Worm (Caenorhabditis elegans) whole organism, L4/young adult: ENCODE data around the gene C31E10.11.
"Not testable (repeated sequence)": the region's sequence is repeated elsewhere in the genome, so short reads cannot be mapped to it uniquely, and the experiment has no call there.

ENCODE experiments used
- W03F9.2 ChIP-seq: fragments of 150-350 bp; optimal IDR thresholded peaks from 2 replicates; lab custom pipeline; 2014; ENCODE audit warnings: missing biosample characterization, missing genetic modification characterization
- dao-5 ChIP-seq: sonication (generic microtip); optimal IDR thresholded peaks from 2 replicates; lab custom pipeline; 2016; ENCODE audit warnings: missing genotype, missing genetic modification characterization, moderate library complexity, missing compliant biosample characterization
- him-1 ChIP-seq: sonication (generic microtip); optimal IDR thresholded peaks from 2 replicates; lab custom pipeline; 2016; ENCODE audit warnings: missing genotype, missing genetic modification reagents, missing genetic modification characterization, missing compliant biosample characterization

C31E10.11 gene

DNA sequence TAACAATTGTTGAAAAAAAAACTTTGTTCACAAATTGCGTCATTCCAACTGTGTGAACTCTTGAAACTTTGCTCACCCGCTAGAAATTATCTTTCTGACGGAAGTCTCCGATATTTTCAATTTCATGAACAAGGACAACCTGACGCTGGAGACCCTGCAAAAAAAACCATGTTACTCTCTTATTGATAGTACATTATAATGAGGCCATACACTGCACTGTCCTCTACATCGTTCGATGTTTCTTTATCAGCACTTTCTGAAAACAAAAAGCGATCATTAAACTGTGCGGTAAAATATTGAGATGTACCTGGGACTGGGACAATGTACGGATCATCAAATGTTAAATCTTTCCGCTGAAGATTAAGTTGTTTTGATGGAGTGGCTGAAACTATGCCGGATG, 13.0 kb upstream of the C31E10.11 start:
- no peak for TF ChIP-seq him-1 (tag; lab: Kevin White, UChicago)
- TF ChIP-seq W03F9.2 (tag; lab: Kevin White, UChicago), result no peak
- TF ChIP-seq dao-5 (tag; lab: Kevin White, UChicago), result no peak

- TF ChIP-seq dao-5 (tag; lab: Kevin White, UChicago), result no peak
- TF ChIP-seq him-1 (tag; lab: Kevin White, UChicago), result no peak
- no peak for TF ChIP-seq W03F9.2 (tag; lab: Kevin White, UChicago)
Measured at ce11 chrX:14002739-14003138, 12.2 kb upstream of the C31E10.11 start.

- TF ChIP-seq him-1 (tag; lab: Kevin White, UChicago), result no peak
- no peak for TF ChIP-seq W03F9.2 (tag; lab: Kevin White, UChicago)
- no peak for TF ChIP-seq dao-5 (tag; lab: Kevin White, UChicago)
Measured at ce11 chrX:14001494-14001974, 11.0 kb upstream of the C31E10.11 start, which contains the start of gene cytb-5.1. Gene cytb-5.1 (plus strand): TSS chrX:14001924.

DNA sequence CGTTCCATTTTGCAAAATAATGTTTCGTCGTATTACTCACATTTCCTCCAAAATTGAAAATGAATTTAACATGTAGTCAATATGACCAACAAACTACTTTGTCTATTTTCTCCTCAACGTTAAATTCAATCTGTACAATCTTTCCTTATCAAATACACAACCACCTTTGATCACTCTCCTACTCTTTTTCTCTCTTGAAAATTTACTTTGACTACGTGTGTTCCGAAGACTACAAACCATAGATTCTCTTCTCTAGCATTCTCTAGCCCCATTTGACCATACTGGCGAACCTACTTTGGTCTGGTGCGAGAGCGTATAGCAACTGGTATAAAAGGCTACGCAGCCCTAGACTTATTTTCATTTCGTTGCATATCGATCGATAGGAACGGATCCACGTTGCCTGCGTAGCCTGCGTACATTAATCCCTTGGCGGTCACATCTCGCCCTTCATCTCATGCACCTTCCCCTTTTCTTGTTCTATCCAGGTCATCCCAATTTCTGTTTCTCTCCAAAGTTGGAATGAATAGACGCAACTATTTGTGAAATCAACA, 9.7 kb upstream of the C31E10.11 start:
- TF ChIP-seq him-1 (tag; lab: Kevin White, UChicago) (no peak), W03F9.2 (tag; lab: Kevin White, UChicago) (no peak), dao-5 (tag; lab: Kevin White, UChicago) (no peak)

DNA sequence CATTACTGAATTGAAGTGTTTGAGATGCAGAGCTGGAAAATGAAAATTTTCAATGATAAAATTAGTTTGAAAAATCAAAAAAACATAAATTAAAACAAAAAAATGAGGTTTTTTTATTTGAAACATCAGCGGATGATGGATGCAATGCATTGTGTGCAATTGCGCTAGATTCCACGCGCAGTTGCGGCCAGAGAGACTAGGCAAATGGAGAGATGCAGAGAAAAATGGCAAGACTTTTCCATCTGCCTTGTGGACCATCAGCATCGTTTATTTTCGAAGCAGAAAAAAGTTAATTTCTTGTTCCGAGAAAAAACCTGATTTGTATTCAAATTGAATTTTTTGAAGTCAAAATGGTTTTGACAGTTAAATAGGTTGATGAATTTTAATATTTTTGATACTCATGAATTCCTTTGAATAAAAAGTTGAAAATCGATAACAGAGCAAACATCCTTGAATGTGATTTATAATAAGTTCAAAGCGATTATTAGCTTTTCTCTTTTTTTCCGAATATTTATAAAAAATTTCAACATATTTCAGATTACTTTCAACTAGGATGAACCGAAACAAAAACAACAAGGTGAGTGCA, 5.3 kb upstream of the C31E10.11 start, which contains the start of the genes C31E10.5 and C31E10.6:
Gene C31E10.5, minus strand, starts transcription at position 32 of the 586 bp plus-strand sequence.
Gene C31E10.6, plus strand, starts transcription at position 536 of the 586 bp plus-strand sequence.
- TF ChIP-seq him-1 (tag; lab: Kevin White, UChicago) (no peak), dao-5 (tag; lab: Kevin White, UChicago) (no peak), W03F9.2 (tag; lab: Kevin White, UChicago) (no peak)

DNA sequence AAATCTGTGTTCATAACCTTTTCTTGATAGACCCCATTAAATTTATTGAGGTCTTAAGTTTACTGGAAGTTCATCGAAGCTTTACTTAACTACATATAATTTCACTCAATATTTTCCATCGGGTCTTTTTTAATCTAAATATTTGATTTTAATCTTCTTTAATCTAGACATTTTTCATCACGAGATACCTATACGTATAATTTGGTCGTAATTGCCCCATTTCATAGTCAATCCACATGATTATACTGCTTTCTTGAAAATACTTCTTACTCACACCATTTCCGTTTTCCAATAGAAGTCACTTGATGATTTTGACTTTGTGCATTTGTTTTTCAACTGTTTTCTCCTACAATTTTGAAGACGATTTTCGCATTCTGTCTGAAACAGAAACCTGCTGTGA, 4.3 kb downstream of the C31E10.11 start, which contains the start of gene irld-24:
Gene irld-24, plus strand, starts transcription at position 301 of the 400 bp plus-strand sequence.
- TF ChIP-seq W03F9.2 (tag; lab: Kevin White, UChicago) (no peak), dao-5 (tag; lab: Kevin White, UChicago) (no peak), him-1 (tag; lab: Kevin White, UChicago) (no peak)

- not testable (repeated sequence) for TF ChIP-seq him-1, dao-5, W03F9.2 (tag; lab: Kevin White, UChicago)
Measured at ce11 chrX:13980417-13980816, 10.2 kb downstream of the C31E10.11 start, which contains the start of gene arrd-24. Gene arrd-24 (minus strand): TSS chrX:13980517.

ce11 chrX:13977439-13978118, 13.0 kb downstream of the C31E10.11 start, which contains the start of gene F48F7.6:
Gene F48F7.6 (plus strand): TSS chrX:13977829.
- TF ChIP-seq him-1 (tag; lab: Kevin White, UChicago) (peak; percentile 53), dao-5 (tag; lab: Kevin White, UChicago) (no peak)

DNA sequence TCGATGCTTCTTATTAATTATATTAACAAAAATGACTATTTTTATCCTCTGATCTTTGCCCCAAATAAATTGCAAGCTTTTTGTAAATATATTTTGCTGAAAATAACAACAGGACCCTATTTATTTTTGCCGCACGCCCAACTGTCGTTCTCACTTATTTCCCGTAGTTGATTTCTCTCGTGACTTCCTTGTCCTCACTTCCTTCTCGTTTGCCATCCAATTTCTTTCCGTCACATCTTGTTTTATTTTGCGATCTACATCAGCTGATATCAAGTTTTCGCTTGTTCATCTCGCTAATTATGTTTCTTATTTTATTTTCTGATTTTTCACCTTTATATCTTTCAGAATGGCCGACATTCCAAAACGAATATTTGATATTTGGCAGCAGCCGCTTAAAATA, 15.3 kb downstream of the C31E10.11 start, which contains the start of gene F48F7.5:
Gene F48F7.5, plus strand, starts transcription at position 340 of the 400 bp plus-strand sequence.
- TF ChIP-seq W03F9.2 (tag; lab: Kevin White, UChicago), result no peak
- no peak for TF ChIP-seq him-1 (tag; lab: Kevin White, UChicago)
- no peak for TF ChIP-seq dao-5 (tag; lab: Kevin White, UChicago)

- TF ChIP-seq W03F9.2 (tag; lab: Kevin White, UChicago) (no peak), dao-5 (tag; lab: Kevin White, UChicago) (no peak), him-1 (tag; lab: Kevin White, UChicago) (no peak)
Measured at ce11 chrX:13974448-13975071, 16.0 kb downstream of the C31E10.11 start.

DNA sequence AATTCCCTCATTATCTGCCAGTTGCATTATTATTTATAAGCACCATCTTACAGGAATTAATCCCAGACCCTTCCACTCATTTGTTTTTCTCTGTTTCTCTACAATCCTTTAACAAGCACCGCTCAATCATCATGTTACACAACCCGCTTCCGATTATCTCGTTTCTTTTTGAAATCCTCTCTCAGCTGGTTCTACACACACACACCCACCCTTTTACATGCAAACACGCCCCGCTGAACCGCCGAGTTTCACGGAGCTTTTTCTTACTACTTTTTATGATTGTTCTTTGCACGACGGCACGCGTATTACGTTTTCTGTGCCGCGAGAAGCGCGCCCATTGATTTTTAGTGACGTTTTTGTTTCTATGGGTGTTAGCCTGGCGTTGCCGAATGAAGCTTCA, 16.8 kb downstream of the C31E10.11 start:
- TF ChIP-seq dao-5 (tag; lab: Kevin White, UChicago) (no peak), W03F9.2 (tag; lab: Kevin White, UChicago) (no peak), him-1 (tag; lab: Kevin White, UChicago) (no peak)

ce11 chrX:13969257-13969968, 21.2 kb downstream of the C31E10.11 start:
- TF ChIP-seq him-1 (tag; lab: Kevin White, UChicago) (peak; percentile 86), W03F9.2 (tag; lab: Kevin White, UChicago) (peak; percentile 57), dao-5 (tag; lab: Kevin White, UChicago) (no peak)
